Worm (Caenorhabditis elegans): Measurements from ENCODE around the gene egal-1.

egal-1 gene

ce11 chrIV:5855608-5856007, 31.0 kb downstream of the egal-1 start:
- TF ChIP-seq jun-1 (tag; optimal IDR thresholded peaks at IDR 0.05) (no peak), pqm-1 (tag; optimal IDR thresholded peaks at IDR 0.05) (no peak), nhr-25 (tag; optimal IDR thresholded peaks at IDR 0.05) (no peak), hmg-11 (tag; optimal IDR thresholded peaks at IDR 0.05) (no peak)

- TF ChIP-seq elt-2 (tag; optimal IDR thresholded peaks at IDR 0.05) (no peak), mml-1 (tag; optimal IDR thresholded peaks at IDR 0.05) (no peak), pqm-1 (tag; optimal IDR thresholded peaks at IDR 0.05) (no peak), nhr-43 (tag; optimal IDR thresholded peaks at IDR 0.05; ENCODE audit: poor library complexity, severe bottlenecking) (no peak)
Measured at ce11 chrIV:5856975-5857374, 32.4 kb downstream of the egal-1 start.

- TF ChIP-seq elt-3 (tag; optimal IDR thresholded peaks at IDR 0.05) (peak in 1 of 3 experiments; percentile 78), unc-62 (GFP tag; optimal IDR thresholded peaks at IDR 0.05) (no peak), nhr-23 (tag; optimal IDR thresholded peaks at IDR 0.05) (peak; percentile 72), nhr-43 (tag; optimal IDR thresholded peaks at IDR 0.05; ENCODE audit: poor library complexity, severe bottlenecking) (peak; percentile 41)
Measured at ce11 chrIV:5858212-5858611, 33.6 kb downstream of the egal-1 start.

- no peak for TF ChIP-seq pqm-1 (tag; optimal IDR thresholded peaks at IDR 0.05)
- TF ChIP-seq sea-2 (GFP tag; optimal IDR thresholded peaks at IDR 0.05): no peak
- TF ChIP-seq ceh-82 (tag; optimal IDR thresholded peaks at IDR 0.05): no peak
- TF ChIP-seq aly-2 (tag; optimal IDR thresholded peaks at IDR 0.05): no peak
- no peak for TF ChIP-seq ZK546.5 (tag; optimal IDR thresholded peaks at IDR 0.05)
- TF ChIP-seq lin-15B (tag; optimal IDR thresholded peaks at IDR 0.05): no peak
- no peak for TF ChIP-seq ama-1 (optimal IDR thresholded peaks at IDR 0.05)
- TF ChIP-seq unc-39 (tag; optimal IDR thresholded peaks at IDR 0.05): no peak
- TF ChIP-seq ceh-28 (tag; optimal IDR thresholded peaks at IDR 0.05): no peak
Measured at ce11 chrIV:5859876-5860275, 35.3 kb downstream of the egal-1 start, which contains the start of gene C06E7.4. Gene C06E7.4 (minus strand): TSS chrIV:5859976.

- no peak for TF ChIP-seq elt-1 (tag; optimal IDR thresholded peaks at IDR 0.05)
- TF ChIP-seq jun-1 (tag; optimal IDR thresholded peaks at IDR 0.05): no peak
- no peak for TF ChIP-seq lin-39 (tag; optimal IDR thresholded peaks at IDR 0.05)
- no peak for TF ChIP-seq mml-1 (tag; optimal IDR thresholded peaks at IDR 0.05)
- TF ChIP-seq ceh-82 (tag; optimal IDR thresholded peaks at IDR 0.05): no peak
- TF ChIP-seq nhr-28 (tag; optimal IDR thresholded peaks at IDR 0.05): no peak
- TF ChIP-seq elt-2 (tag; optimal IDR thresholded peaks at IDR 0.05): no peak
- no peak for TF ChIP-seq hmg-11 (tag; optimal IDR thresholded peaks at IDR 0.05)
- TF ChIP-seq fos-1 (tag; optimal IDR thresholded peaks at IDR 0.05): no peak
- TF ChIP-seq nhr-25 (tag; optimal IDR thresholded peaks at IDR 0.05): no peak
- no peak for TF ChIP-seq egl-5 (tag; optimal IDR thresholded peaks at IDR 0.05)
- TF ChIP-seq egl-27 (tag; optimal IDR thresholded peaks at IDR 0.05): no peak
- TF ChIP-seq skn-1 (tag; optimal IDR thresholded peaks at IDR 0.05): no peak
- TF ChIP-seq lsy-12 (tag; optimal IDR thresholded peaks at IDR 0.05): no peak
- TF ChIP-seq ztf-4 (tag; optimal IDR thresholded peaks at IDR 0.05): no peak
- no peak for TF ChIP-seq ztf-11 (tag; optimal IDR thresholded peaks at IDR 0.05)
- TF ChIP-seq ceh-28 (tag; optimal IDR thresholded peaks at IDR 0.05): no peak
- TF ChIP-seq nfya-1 (tag; optimal IDR thresholded peaks at IDR 0.05; ENCODE audit: insufficient read depth): no peak
- no peak for TF ChIP-seq nhr-67 (tag; optimal IDR thresholded peaks at IDR 0.05)
Measured at ce11 chrIV:5860762-5861161, 36.2 kb downstream of the egal-1 start.

ce11 chrIV:5865818-5866217, 41.2 kb downstream of the egal-1 start, which contains the start of gene spe-27:
Gene spe-27 (minus strand): TSS chrIV:5865918.
- TF ChIP-seq elt-1 (tag; optimal IDR thresholded peaks at IDR 0.05): no peak
- no peak for TF ChIP-seq nhr-67 (tag; optimal IDR thresholded peaks at IDR 0.05)
- TF ChIP-seq egl-5 (tag; optimal IDR thresholded peaks at IDR 0.05): no peak
- no peak for TF ChIP-seq lin-15B (tag; optimal IDR thresholded peaks at IDR 0.05)

- TF ChIP-seq egl-5 (tag; optimal IDR thresholded peaks at IDR 0.05) (no peak), nhr-25 (tag; optimal IDR thresholded peaks at IDR 0.05) (no peak), snpc-4 (tag; optimal IDR thresholded peaks at IDR 0.05) (no peak), eor-1 (tag; optimal IDR thresholded peaks at IDR 0.05) (no peak), nhr-76 (tag; optimal IDR thresholded peaks at IDR 0.05) (no peak)
Measured at ce11 chrIV:5867189-5867588, 42.6 kb downstream of the egal-1 start, which contains the start of gene C06E7.88. Gene C06E7.88 (minus strand): TSS chrIV:5867289.

Measured in whole organism, L3 larva.